Worm (Caenorhabditis elegans) whole organism, dauer: ENCODE data around the gene sri-31.

Experiments used
- unc-62 ChIP-seq: sonication (generic microtip); optimal IDR thresholded peaks from 2 replicates; lab custom pipeline; 2017; ENCODE audit warnings: missing biosample characterization, missing genetic modification reagents, missing genetic modification characterization

sri-31 gene

DNA sequence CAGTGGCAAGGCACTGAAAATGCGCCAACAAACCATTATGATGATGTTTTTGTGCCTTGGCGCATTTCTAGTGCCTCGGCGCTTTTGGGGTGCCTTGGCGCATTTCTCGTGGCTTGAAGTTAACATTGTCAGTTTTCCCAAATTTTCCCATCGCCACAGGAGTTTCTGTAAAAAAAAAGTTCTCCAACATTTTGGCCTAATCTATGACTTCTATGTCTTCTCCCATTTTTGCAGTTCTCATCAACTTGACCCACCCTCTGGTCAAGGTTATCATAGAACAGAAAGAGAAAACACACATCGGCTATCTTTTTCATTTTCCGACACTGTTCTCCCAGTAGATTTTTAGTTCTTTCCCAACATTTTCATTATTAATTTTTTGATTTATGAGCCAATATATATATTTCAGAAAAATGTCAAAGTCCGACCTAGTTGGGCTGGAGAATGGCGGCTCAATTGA is 12.3 kb upstream of the sri-31 start, which contains the start of the genes B0454.26 and B0454.5:
B0454.26 (minus strand) TSS at position 101 of the 457 bp plus-strand sequence.
B0454.5 (plus strand) TSS at position 407 of the 457 bp plus-strand sequence.
- TF ChIP-seq unc-62 (GFP tag; lab: Kevin White, UChicago) = no peak

DNA sequence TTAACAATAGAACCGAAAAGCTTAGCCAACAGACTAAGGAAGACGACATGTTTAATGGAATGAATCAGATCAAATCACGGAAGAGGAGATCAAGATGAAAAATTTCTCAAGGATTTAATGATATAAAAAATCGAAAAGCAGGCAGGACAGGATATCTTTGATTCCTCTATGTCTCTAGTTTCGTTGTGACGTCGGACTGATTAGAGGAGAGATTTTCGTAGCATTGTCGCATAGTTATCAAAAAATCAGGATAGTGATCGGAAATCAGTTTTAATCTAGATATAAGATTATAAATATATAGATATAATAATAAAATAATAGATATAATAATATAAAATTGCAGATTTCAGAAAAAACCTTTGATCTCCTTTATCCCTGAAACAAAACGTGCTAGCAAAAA is 7.4 kb upstream of the sri-31 start, which contains the start of gene B0454.8:
B0454.8 (minus strand) TSS at position 101 of the 400 bp plus-strand sequence.
- no peak for TF ChIP-seq unc-62 (GFP tag; lab: Kevin White, UChicago)

DNA sequence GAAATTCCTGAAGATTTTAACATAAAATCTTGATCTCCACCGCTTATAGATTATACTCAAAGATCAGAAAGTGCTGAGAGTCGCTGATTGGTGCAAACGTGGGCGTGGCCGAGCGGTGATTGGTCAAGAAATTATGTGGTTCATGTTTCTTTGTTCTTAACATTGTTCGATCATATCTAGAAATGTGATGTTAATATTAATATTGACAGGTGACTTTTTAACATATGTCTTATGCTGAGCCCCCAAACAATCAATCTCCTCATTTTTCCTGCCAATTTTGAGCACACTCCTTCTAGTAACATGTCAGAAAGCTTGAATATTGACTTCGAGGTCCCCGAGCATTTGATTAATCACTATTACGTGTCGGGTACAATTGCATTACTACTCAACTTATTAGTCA is 6.8 kb upstream of the sri-31 start, which contains the start of gene sri-29:
sri-29 (plus strand) TSS at position 301 of the 400 bp plus-strand sequence.
- TF ChIP-seq unc-62 (GFP tag; lab: Kevin White, UChicago) = no peak

DNA sequence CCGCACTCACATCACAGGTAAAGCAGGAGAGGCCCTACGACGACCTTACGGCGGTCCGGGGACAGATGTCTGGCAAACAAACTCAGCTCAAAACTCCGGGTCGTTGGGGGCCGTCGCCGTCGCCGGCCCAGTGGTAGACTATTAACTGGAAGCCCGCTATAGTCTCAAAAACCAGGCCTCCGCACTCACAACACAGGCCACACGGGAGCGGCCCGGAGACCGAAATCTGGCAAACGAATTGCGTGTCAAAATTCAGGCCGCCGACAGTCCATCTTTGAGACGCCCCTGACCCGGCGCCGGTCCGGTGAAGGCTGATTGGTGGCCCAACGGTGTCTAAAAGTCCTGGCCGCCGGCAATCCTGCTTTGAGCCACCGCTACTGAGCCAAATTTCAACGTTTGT is 5.4 kb upstream of the sri-31 start:
- TF ChIP-seq unc-62 (GFP tag; lab: Kevin White, UChicago) = no peak

DNA sequence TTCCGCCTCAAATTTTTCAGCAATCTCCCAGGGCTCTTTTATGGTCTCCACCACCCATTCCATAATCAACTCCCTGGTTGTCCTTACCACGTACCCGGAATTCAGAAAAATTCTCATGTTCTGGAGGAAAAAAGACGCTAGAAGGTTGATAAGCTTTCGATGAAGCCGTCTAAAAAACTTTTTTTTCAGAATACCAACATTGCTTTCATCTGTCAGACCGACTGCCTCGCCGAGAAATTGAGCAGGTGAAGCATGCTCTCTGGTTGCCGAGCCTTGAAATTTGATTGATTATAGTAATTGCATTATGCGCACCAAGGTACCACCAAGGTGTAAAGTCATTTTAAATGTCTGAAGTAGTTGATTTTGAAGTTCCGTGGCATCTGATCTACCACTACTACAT is 4.9 kb upstream of the sri-31 start, which contains the start of gene sri-30:
sri-30 (plus strand) TSS at position 301 of the 400 bp plus-strand sequence.
- TF ChIP-seq unc-62 (GFP tag; lab: Kevin White, UChicago) = no peak

DNA sequence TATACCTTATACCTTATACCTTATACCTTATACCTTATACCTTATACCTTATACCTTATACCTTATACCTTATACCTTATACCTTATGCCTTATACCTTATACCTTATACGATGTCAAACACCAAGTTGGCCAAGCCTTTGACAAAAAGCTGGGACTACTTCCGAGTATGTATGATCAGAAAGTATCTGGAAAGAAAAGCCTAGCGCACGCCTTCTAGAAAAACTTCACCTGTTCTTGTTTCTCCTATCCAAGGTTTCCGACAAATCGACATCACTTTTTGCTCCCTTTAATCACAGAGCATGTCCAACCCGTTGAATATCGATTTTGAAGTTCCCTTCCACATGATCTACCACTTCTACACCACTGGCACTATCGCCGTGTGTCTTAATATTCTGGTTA is 2.4 kb upstream of the sri-31 start, which contains the start of gene sri-28:
sri-28 (plus strand) TSS at position 301 of the 400 bp plus-strand sequence.
- TF ChIP-seq unc-62 (GFP tag; lab: Kevin White, UChicago) = no peak

DNA sequence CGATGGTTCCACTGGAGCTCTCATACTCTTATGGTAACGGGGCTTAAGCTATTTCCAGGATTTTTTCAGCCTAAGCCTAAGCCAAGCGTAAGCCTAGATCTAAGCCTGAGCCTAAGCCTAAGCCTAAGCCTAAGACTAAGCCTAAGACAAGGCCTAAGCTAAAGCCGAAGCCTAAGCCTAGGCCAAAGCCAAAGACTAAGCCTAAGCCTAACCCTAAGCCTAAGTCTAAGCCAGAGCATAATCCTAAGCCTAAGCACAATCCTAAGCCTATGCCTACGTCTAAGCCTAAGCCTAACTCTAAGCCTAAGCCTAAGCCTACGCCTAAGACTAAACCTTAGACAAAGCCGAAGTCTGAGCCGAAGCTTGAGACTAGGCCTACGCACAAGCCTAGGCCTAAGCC is 1.8 kb upstream of the sri-31 start:
- no peak for TF ChIP-seq unc-62 (GFP tag; lab: Kevin White, UChicago)

DNA sequence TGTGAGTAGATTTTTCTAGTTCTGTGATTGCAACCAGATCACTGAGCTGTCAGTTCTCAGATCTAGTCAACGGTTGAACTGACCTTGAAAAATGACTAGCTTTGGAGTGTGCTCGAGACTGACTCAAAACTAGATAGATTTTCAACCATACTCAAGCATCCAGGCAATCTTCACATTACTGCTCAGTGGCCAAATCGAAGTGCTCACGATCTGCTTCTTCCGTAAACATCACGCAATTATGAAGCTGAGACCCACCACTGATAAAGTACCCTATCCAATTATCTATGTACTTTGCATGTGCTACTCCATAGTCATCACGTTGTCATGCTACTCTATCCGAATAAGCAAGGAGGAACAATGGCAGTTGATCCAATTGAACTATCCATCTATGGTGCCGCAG is 529 bp downstream of the sri-31 start:
- TF ChIP-seq unc-62 (GFP tag; lab: Kevin White, UChicago) = no peak

DNA sequence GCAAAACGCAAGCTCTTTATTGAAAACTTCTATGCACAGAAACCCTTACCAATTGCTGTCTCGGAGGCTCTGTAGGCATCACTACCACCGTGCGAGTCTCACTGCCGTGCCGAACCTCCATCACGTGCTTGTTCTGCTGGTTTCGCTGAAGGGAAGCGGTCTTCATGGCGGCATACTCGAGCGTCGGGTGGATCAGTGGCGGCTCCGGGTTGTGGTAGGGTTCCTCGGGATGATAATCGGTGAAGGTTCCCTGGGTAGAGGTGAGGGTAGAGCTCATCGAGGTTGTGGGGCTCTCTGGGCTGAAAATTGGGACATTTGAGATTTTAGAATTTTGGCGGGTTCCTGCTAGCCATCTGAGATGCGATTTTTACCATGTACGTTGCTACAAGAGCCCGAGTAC is 2.0 kb downstream of the sri-31 start:
- TF ChIP-seq unc-62 (GFP tag; lab: Kevin White, UChicago) = no peak

DNA sequence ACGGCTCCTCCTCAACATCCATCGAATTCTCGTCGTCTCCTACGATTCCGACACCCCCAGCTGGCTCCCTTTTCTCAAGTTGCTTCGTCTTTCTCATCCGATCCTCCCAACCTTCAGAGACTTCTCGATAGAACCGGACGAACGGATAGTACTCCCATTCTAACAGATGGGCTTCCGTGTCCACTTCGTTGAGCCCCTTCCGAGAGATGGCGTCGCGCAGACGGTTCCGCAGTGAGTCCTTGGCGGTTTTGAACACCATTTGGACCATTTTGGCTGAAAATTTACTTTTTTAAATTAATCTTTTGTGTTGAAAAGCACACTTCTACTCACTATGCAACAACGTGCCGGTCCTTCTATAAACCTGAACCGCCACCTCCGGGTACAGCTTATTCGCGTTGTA is 2.9 kb downstream of the sri-31 start:
- no peak for TF ChIP-seq unc-62 (GFP tag; lab: Kevin White, UChicago)

DNA sequence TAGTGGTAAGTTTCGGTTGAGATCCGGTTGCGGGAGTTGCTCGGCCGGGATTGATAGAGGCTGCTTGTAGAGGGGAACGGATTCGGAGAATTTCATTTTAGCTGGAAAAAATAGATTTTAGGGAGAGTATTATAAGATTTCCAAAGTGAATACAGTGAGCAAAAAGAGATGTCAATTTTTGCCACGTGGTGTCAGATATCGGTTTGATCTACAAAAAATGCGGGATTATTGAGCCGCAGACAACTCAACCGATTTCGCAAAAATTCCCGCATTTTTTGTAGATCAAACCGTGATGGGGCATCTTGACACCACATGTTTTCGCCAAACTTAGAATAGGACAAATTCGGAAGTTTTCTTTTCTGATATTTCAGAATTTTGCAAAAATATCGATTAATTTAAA is 3.4 kb downstream of the sri-31 start, which contains the start of gene lido-13:
lido-13 (minus strand) TSS at position 101 of the 400 bp plus-strand sequence.
- TF ChIP-seq unc-62 (GFP tag; lab: Kevin White, UChicago) = no peak

DNA sequence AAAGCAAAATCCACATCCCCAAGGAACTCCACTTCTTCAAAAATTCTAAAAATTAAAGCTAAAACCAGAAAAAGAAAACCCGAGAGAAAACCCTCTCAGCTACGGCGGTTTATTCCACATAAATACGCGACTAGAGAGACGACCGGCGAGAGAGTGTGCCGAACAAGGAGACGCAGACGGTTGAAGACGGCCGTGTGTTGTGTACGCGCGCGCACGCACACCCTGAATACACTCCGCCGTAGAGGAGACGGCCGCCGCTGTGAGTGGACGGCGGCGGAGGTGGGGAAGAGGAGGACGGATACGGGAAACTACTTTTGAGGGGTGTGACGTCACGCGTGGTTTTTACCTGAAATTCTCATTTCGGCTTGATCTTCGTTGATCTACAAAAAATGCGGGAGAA is 3.8 kb downstream of the sri-31 start:
- no peak for TF ChIP-seq unc-62 (GFP tag; lab: Kevin White, UChicago)

DNA sequence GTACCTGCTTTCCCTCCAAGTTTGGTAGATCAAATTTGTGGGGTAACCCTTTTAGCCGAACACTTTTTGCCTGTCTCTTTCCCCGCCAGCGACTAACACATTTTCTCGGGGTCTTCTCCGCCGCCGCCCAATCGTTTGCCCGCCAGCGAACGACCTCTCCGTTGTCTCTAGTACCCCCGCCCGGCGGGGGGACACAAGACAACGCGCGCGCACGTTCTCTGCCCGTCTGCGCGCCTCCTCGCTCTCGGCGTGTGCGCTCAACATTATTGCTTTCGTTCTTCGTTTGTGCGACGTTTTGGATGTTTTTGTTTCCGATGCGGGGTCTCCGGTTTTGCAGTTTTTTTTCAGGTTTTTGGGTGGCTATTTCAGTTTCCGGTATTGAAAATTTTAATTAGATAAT is 4.7 kb downstream of the sri-31 start:
- TF ChIP-seq unc-62 (GFP tag; lab: Kevin White, UChicago) = no peak

DNA sequence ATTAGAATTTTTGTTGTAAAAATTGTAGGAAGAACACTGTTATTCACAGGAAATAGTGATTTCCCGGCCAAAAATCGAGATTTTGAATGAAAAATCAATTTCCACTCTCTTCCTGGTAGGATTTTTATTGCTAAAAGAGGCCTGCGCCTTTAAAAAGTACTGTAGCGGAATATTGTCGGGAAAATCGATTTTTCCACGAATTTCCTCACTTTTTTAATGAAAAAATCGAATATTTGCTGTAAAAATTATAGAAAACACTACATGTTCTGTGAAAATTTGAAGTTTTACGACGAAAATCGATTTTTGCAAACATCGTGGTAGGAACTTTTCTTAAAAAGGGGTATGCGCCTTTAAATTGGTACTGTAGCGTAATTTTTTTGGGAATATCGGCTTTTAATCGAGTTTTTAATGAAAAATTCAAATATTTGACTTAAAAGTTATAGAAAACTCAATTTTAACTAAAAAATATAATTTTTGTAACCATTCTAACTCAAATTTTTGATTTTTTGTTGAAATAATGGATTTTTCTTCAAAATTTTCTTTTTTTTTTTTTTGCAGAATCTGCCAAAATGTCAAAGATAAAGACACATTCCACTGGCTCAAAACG is 5.6 kb downstream of the sri-31 start, which contains the start of gene lin-8:
lin-8 (plus strand) TSS at position 557 of the 607 bp plus-strand sequence.
- no peak for TF ChIP-seq unc-62 (GFP tag; lab: Kevin White, UChicago)

DNA sequence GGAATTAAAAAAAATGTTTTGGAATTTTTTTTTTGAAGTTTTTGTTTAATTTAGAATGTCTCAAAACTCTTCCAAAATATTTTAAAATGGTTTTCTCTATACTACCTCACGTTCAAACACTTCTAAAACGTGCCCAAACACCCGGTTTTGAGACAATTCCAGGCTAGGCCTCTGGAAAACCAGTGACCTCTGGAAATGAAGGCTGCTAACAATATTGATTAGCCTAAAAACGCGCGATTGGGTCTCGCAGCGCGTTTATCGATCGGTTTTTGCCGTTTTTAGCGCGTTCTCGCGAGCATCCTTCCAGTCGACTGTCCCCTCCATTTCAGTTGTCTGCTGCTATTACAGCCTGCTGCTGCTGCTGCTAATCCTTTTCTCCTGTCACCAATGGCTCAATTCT is 10.0 kb downstream of the sri-31 start, which contains the start of gene Y25C1A.6:
Y25C1A.6 (plus strand) TSS at position 301 of the 400 bp plus-strand sequence.
- TF ChIP-seq unc-62 (GFP tag; lab: Kevin White, UChicago) = no peak

DNA sequence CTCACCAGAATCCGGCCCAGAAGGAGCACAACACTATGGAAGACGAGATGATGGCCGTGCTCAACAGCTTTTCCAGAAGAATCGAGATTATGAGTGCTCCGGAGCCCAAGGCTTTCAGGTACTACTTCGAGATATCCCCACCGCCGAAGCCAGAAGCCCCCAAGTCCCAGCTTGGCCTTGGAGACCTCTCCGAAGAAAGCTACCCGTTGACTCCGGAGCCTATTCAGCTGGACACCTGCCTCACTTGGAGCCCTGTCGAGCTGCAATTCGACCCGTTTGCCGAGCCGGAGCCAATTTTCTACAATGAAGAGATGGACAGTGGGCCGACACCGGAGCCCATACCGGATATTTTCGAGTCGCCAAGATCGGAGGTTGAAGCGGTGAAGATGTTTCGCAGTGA is 10.8 kb downstream of the sri-31 start:
- no peak for TF ChIP-seq unc-62 (GFP tag; lab: Kevin White, UChicago)

DNA sequence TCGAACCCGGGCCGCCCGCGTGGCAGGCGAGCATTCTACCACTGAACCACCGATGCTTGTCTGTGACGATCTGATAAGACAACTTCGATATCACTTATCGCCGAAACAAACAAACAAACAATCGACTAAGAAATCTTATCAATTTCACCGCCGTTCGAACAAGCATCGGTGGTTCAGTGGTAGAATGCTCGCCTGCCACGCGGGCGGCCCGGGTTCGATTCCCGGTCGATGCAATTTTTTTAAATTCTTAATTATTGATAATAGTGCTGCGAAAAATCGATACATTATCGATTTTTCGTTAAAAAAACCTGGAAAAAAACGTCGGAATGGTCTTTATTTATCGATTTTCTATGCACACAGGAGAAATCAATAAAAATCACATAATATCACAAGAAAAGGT is 11.4 kb downstream of the sri-31 start:
- TF ChIP-seq unc-62 (GFP tag; lab: Kevin White, UChicago) = no peak
